Worm (Caenorhabditis elegans) whole organism, late embryonic: ENCODE results near the gene F52E10.2.

ENCODE experiments used
- C08G9.2 ChIP-seq: sonication (generic microtip); optimal IDR thresholded peaks from 2 replicates; lab custom pipeline; 2016; ENCODE audit warnings: mild to moderate bottlenecking, missing genetic modification characterization, moderate library complexity, missing compliant biosample characterization
- F13H6.1 ChIP-seq: sonication (generic microtip); optimal IDR thresholded peaks from 2 replicates; lab custom pipeline; 2016; ENCODE audit warnings: missing genetic modification characterization, missing compliant biosample characterization
- K02D7.2 ChIP-seq: sonication (generic microtip); optimal IDR thresholded peaks from 2 replicates; lab custom pipeline; 2017; ENCODE audit warnings: mild to moderate bottlenecking, missing genetic modification characterization, missing compliant biosample characterization
- K09A11.1 ChIP-seq: sonication (generic microtip); optimal IDR thresholded peaks from 2 replicates; lab custom pipeline; 2017; ENCODE audit warnings: antibody characterized with exemption, mild to moderate bottlenecking, missing genetic modification characterization, missing compliant biosample characterization; ENCODE audit not compliant: insufficient read depth
- T23F11.4 ChIP-seq: fragments of 200-800 bp; sonication (Bioruptor generic); optimal IDR thresholded peaks from 2 replicates; lab custom pipeline; 2018; ENCODE audit warnings: mild to moderate bottlenecking, missing genetic modification characterization, missing compliant biosample characterization
- ama-1 ChIP-seq: fragments of 150-350 bp; optimal IDR thresholded peaks from 2 replicates; lab custom pipeline; 2014
- ceh-14 ChIP-seq: sonication (generic microtip); optimal IDR thresholded peaks from 2 replicates; lab custom pipeline; 2016; ENCODE audit warnings: missing genotype, missing genetic modification characterization, missing compliant biosample characterization
- ceh-18 ChIP-seq: sonication (generic microtip); optimal IDR thresholded peaks from 2 replicates; lab custom pipeline; 2016; ENCODE audit warnings: missing genetic modification characterization, missing compliant biosample characterization
- ceh-19 ChIP-seq: fragments of 200-800 bp; sonication (Bioruptor generic); optimal IDR thresholded peaks from 2 replicates; lab custom pipeline; 2018; ENCODE audit warnings: mild to moderate bottlenecking, missing genetic modification characterization, missing compliant biosample characterization
- ceh-2 ChIP-seq: sonication (generic microtip); optimal IDR thresholded peaks from 2 replicates; lab custom pipeline; 2016; ENCODE audit warnings: missing genotype, missing genetic modification characterization, missing compliant biosample characterization
- ceh-22 ChIP-seq: sonication (generic microtip); optimal IDR thresholded peaks from 2 replicates; lab custom pipeline; 2017; ENCODE audit warnings: missing biosample characterization, missing genetic modification characterization
- ceh-24 ChIP-seq: sonication (generic microtip); optimal IDR thresholded peaks from 2 replicates; lab custom pipeline; 2016; ENCODE audit warnings: mild to moderate bottlenecking, missing genetic modification characterization, missing compliant biosample characterization
- ceh-30 ChIP-seq: fragments of 150-350 bp; optimal IDR thresholded peaks from 2 replicates; lab custom pipeline; 2014; ENCODE audit warnings: missing biosample characterization, missing genetic modification characterization
- ceh-31 ChIP-seq: sonication (generic microtip); optimal IDR thresholded peaks from 2 replicates; lab custom pipeline; 2016; ENCODE audit warnings: missing genetic modification characterization, missing compliant biosample characterization
- ceh-45 ChIP-seq: fragments of 200-800 bp; sonication (Bioruptor generic); IDR thresholded peaks from 2 replicates; pipeline ENCODE4 v1.3.6; 2022; ENCODE audit warnings: missing genetic modification reagents, missing genetic modification characterization, missing compliant biosample characterization
- che-1 ChIP-seq: sonication (generic microtip); optimal IDR thresholded peaks from 2 replicates; lab custom pipeline; 2016; ENCODE audit warnings: mild to moderate bottlenecking, missing genetic modification characterization, missing compliant biosample characterization
- dmd-4 ChIP-seq: sonication (generic microtip); optimal IDR thresholded peaks from 2 replicates; lab custom pipeline; 2016; ENCODE audit warnings: borderline replicate concordance, missing genetic modification characterization, missing compliant biosample characterization
- dve-1 ChIP-seq: sonication (generic microtip); optimal IDR thresholded peaks from 2 replicates; lab custom pipeline; 2017; ENCODE audit warnings: antibody characterized with exemption, mild to moderate bottlenecking, missing genetic modification characterization, missing compliant biosample characterization
- elt-2 ChIP-seq: sonication (generic microtip); optimal IDR thresholded peaks from 2 replicates; lab custom pipeline; 2016; ENCODE audit warnings: missing genetic modification reagents, missing genetic modification characterization, missing compliant biosample characterization
- ets-4 ChIP-seq: sonication (generic microtip); optimal IDR thresholded peaks from 2 replicates; lab custom pipeline; 2016; ENCODE audit warnings: missing genetic modification characterization, missing compliant biosample characterization
- eyg-1 ChIP-seq: sonication (generic microtip); optimal IDR thresholded peaks from 2 replicates; lab custom pipeline; 2016; ENCODE audit warnings: missing genotype, missing genetic modification characterization, missing compliant biosample characterization
- fkh-10 ChIP-seq: fragments of 150-350 bp; optimal IDR thresholded peaks from 2 replicates; lab custom pipeline; 2014; ENCODE audit warnings: missing biosample characterization, missing genetic modification reagents, missing genetic modification characterization
- fkh-6 ChIP-seq: sonication (generic microtip); optimal IDR thresholded peaks from 2 replicates; lab custom pipeline; 2016; ENCODE audit warnings: missing genetic modification characterization, missing compliant biosample characterization
- gmeb-2 ChIP-seq: sonication (generic microtip); optimal IDR thresholded peaks from 2 replicates; lab custom pipeline; 2016; ENCODE audit warnings: missing genetic modification characterization, inconsistent platforms, missing compliant biosample characterization
- hlh-13 ChIP-seq: fragments of 200-800 bp; sonication (Bioruptor generic); optimal IDR thresholded peaks from 2 replicates; lab custom pipeline; 2018; ENCODE audit warnings: mild to moderate bottlenecking, missing genetic modification characterization, missing compliant biosample characterization
- hlh-15 ChIP-seq: sonication (generic microtip); optimal IDR thresholded peaks from 2 replicates; lab custom pipeline; 2016; ENCODE audit warnings: missing genetic modification characterization, missing compliant biosample characterization
- hlh-6 ChIP-seq: sonication (generic microtip); optimal IDR thresholded peaks from 2 replicates; lab custom pipeline; 2016; ENCODE audit warnings: missing genotype, missing genetic modification characterization, missing compliant biosample characterization
- lim-6 ChIP-seq: sonication (generic microtip); optimal IDR thresholded peaks from 2 replicates; lab custom pipeline; 2016; ENCODE audit warnings: missing genetic modification characterization, missing compliant biosample characterization
- lin-11 ChIP-seq: fragments of 200-800 bp; sonication (Bioruptor generic); optimal IDR thresholded peaks from 2 replicates; lab custom pipeline; 2018; ENCODE audit warnings: mild to moderate bottlenecking, missing genetic modification characterization, missing compliant biosample characterization
- madf-2 ChIP-seq: sonication (generic microtip); optimal IDR thresholded peaks from 2 replicates; lab custom pipeline; 2017; ENCODE audit warnings: missing genetic modification characterization, missing compliant biosample characterization
- mec-3 ChIP-seq: sonication (generic microtip); optimal IDR thresholded peaks from 2 replicates; lab custom pipeline; 2016; ENCODE audit warnings: borderline replicate concordance, missing genetic modification characterization, missing compliant biosample characterization
- nfya-1 ChIP-seq: sonication (generic microtip); optimal IDR thresholded peaks from 2 replicates; lab custom pipeline; 2017; ENCODE audit warnings: missing genetic modification characterization, mild to moderate bottlenecking, missing compliant biosample characterization, antibody characterized with exemption, moderate library complexity
- nhr-11 ChIP-seq: fragments of 150-350 bp; optimal IDR thresholded peaks from 2 replicates; lab custom pipeline; 2014; ENCODE audit warnings: missing biosample characterization, missing genetic modification characterization
- nhr-232 ChIP-seq: sonication (generic microtip); optimal IDR thresholded peaks from 2 replicates; lab custom pipeline; 2016; ENCODE audit warnings: missing genetic modification characterization, missing compliant biosample characterization
- npax-4 ChIP-seq: sonication (generic microtip); optimal IDR thresholded peaks from 2 replicates; lab custom pipeline; 2016; ENCODE audit warnings: missing genetic modification characterization, missing compliant biosample characterization
- odd-2 ChIP-seq: sonication (generic microtip); optimal IDR thresholded peaks from 2 replicates; lab custom pipeline; 2017; ENCODE audit warnings: antibody characterized with exemption, mild to moderate bottlenecking, missing genetic modification characterization, missing compliant biosample characterization
- pat-9 ChIP-seq: fragments of 200-800 bp; sonication (Bioruptor generic); optimal IDR thresholded peaks from 2 replicates; lab custom pipeline; 2018; ENCODE audit warnings: mild to moderate bottlenecking, missing genetic modification characterization, moderate library complexity, missing compliant biosample characterization
- pax-1 ChIP-seq: fragments of 150-350 bp; optimal IDR thresholded peaks from 2 replicates; lab custom pipeline; 2014; ENCODE audit warnings: missing biosample characterization, missing genetic modification characterization
- pha-4 ChIP-seq: fragments of 150-350 bp; optimal IDR thresholded peaks from 2 replicates; lab custom pipeline; 2018; ENCODE audit warnings: missing biosample characterization, missing genetic modification reagents, missing genetic modification characterization
- pqm-1 ChIP-seq: sonication (generic microtip); optimal IDR thresholded peaks from 2 replicates; lab custom pipeline; 2016; ENCODE audit warnings: missing genetic modification characterization, missing compliant biosample characterization
- pros-1 ChIP-seq: fragments of 150-350 bp; optimal IDR thresholded peaks from 2 replicates; lab custom pipeline; 2014; ENCODE audit warnings: missing biosample characterization, missing genetic modification reagents, missing genetic modification characterization
- ref-2 ChIP-seq: sonication (generic microtip); optimal IDR thresholded peaks from 2 replicates; lab custom pipeline; 2016; ENCODE audit warnings: missing genetic modification characterization, missing compliant biosample characterization
- sdc-2 ChIP-seq: sonication (generic microtip); optimal IDR thresholded peaks from 2 replicates; lab custom pipeline; 2016; ENCODE audit warnings: missing genotype, missing genetic modification characterization, missing compliant biosample characterization
- sox-2 ChIP-seq: fragments of 200-800 bp; sonication (Bioruptor generic); IDR thresholded peaks from 2 replicates; pipeline ENCODE4 v1.3.6; 2022; ENCODE audit warnings: missing genetic modification reagents, missing genetic modification characterization, missing compliant biosample characterization
- sox-4 ChIP-seq: sonication (generic microtip); optimal IDR thresholded peaks from 2 replicates; lab custom pipeline; 2017; ENCODE audit warnings: mild to moderate bottlenecking, missing genetic modification characterization, inconsistent platforms, missing compliant biosample characterization
- syd-9 ChIP-seq: sonication (generic microtip); optimal IDR thresholded peaks from 2 replicates; lab custom pipeline; 2016; ENCODE audit warnings: mild to moderate bottlenecking, missing genetic modification characterization, moderate library complexity, missing compliant biosample characterization
- ttx-3 ChIP-seq: sonication (generic microtip); optimal IDR thresholded peaks from 2 replicates; lab custom pipeline; 2016; ENCODE audit warnings: missing genetic modification reagents, missing genetic modification characterization, missing compliant biosample characterization
- unc-3 ChIP-seq, 2 experiments: fragments of 200-800 bp in 1 of 2; sonication (Bioruptor generic) in 1 of 2; sonication (generic microtip) in 1 of 2; conservative IDR thresholded peaks in 1 of 2; optimal IDR thresholded peaks in 1 of 2; 2 replicates each; pipeline versions ENCODE4 v1.3.6 to Lab custom; 2016 to 2022; ENCODE audit warnings: missing compliant biosample characterization in 2 of 2, missing genetic modification characterization in 2 of 2, missing genetic modification reagents in 1 of 2
- unc-42 ChIP-seq: sonication (generic microtip); optimal IDR thresholded peaks from 2 replicates; lab custom pipeline; 2016; ENCODE audit warnings: missing genotype, missing genetic modification characterization, missing compliant biosample characterization
- zip-5 ChIP-seq: sonication (generic microtip); optimal IDR thresholded peaks from 2 replicates; lab custom pipeline; 2016; ENCODE audit warnings: missing genetic modification characterization, missing compliant biosample characterization
- ztf-16 ChIP-seq: sonication (generic microtip); optimal IDR thresholded peaks from 2 replicates; lab custom pipeline; 2017; ENCODE audit warnings: missing genetic modification characterization, missing compliant biosample characterization

F52E10.2 gene

DNA sequence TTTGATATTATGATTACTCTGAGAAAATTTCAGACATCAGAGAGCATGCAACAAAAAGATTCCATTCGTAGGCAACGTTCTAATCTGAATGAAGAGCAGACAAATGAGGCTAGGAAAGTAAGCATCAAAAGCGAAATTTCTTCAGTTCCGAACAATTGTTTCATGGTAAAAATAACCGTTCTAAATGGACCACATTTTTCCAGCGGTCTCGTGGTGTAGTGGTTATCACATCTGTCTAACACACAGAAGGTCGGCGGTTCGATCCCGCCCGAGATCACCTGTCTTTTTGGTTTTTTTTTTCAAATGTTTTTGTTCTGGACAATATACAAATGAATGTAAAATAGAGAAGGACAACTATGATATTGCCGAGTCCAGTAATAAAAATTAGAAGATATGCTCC, 16.9 kb upstream of the F52E10.2 start, which contains the start of gene twk-21:
Gene twk-21, plus strand, starts transcription at position 34 of the 400 bp plus-strand sequence.
- TF ChIP-seq pqm-1 (tag; lab: Kevin White, UChicago), result no peak
- TF ChIP-seq ref-2, result no peak
- TF ChIP-seq madf-2 (tag; lab: Kevin White, UChicago), result no peak
- TF ChIP-seq nhr-11, result no peak
- no peak for TF ChIP-seq C08G9.2 (tag; lab: Kevin White, UChicago)

DNA sequence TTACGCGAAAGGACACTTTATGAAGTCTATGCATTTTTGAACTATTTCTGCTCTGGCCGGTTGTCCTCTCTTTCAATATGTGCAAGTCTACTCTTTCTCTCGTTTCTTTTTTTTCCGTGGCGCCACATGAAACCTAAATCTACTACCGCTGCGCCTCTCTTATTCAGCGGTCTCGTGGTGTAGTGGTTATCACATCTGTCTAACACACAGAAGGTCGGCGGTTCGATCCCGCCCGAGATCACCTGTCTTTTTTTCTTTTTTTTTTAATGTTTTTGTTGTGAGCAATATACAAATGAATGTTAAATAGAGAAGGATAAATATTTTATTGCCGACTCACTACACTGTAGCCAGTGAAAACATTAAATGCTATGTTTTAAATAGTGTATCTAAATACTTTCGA, 15.2 kb upstream of the F52E10.2 start:
- no peak for TF ChIP-seq T23F11.4
- TF ChIP-seq npax-4 (tag; lab: Kevin White, UChicago), result peak; percentile 24
- no peak for TF ChIP-seq nhr-232 (tag; lab: Kevin White, UChicago)
- TF ChIP-seq gmeb-2 (tag; lab: Kevin White, UChicago), result peak; percentile 26
- TF ChIP-seq mec-3 (tag; lab: Kevin White, UChicago), result no peak
- no peak for TF ChIP-seq ama-1 (lab: Kevin White, UChicago)
- no peak for TF ChIP-seq ttx-3 (tag; lab: Kevin White, UChicago)
- no peak for TF ChIP-seq ceh-22 (tag; lab: Kevin White, UChicago)
- peak; percentile 24 for TF ChIP-seq elt-2 (tag; lab: Kevin White, UChicago)
- peak; percentile 21 for TF ChIP-seq ceh-14
- no peak for TF ChIP-seq pax-1 (tag; lab: Kevin White, UChicago)
- TF ChIP-seq nfya-1 (tag; lab: Kevin White, UChicago), result peak; percentile 29
- TF ChIP-seq K09A11.1 (tag; lab: Kevin White, UChicago), result no peak
- TF ChIP-seq fkh-6 (tag; lab: Kevin White, UChicago), result no peak
- peak; percentile 16 for TF ChIP-seq ets-4 (tag; lab: Kevin White, UChicago)
- no peak for TF ChIP-seq F13H6.1
- TF ChIP-seq eyg-1 (tag; lab: Kevin White, UChicago), result no peak
- TF ChIP-seq lin-11 (tag; lab: Kevin White, UChicago), result peak; percentile 8
- no peak for TF ChIP-seq odd-2 (tag; lab: Kevin White, UChicago)
- peak; percentile 24 for TF ChIP-seq unc-42
- TF ChIP-seq madf-2 (tag; lab: Kevin White, UChicago), result no peak
- peak; percentile 59 for TF ChIP-seq ceh-18 (tag; lab: Kevin White, UChicago)
- no peak for TF ChIP-seq hlh-13
- TF ChIP-seq dve-1 (tag; lab: Kevin White, UChicago), result no peak
- TF ChIP-seq che-1 (tag; lab: Kevin White, UChicago), result peak; percentile 37
- TF ChIP-seq dmd-4 (tag; lab: Kevin White, UChicago), result no peak
- no peak for TF ChIP-seq ceh-2
- TF ChIP-seq sdc-2 (tag; lab: Kevin White, UChicago), result peak; percentile 87
- no peak for TF ChIP-seq ceh-45
- no peak for TF ChIP-seq pat-9 (tag; lab: Kevin White, UChicago)
- TF ChIP-seq ref-2, result no peak
- peak; percentile 14 for TF ChIP-seq sox-4 (tag; lab: Kevin White, UChicago)
- no peak for TF ChIP-seq sox-2 (GFP tag; lab: Robert Waterston, UW)
- no peak for TF ChIP-seq hlh-6 (tag; lab: Kevin White, UChicago)
- TF ChIP-seq syd-9 (tag; lab: Kevin White, UChicago), result no peak
- TF ChIP-seq unc-3 (GFP tag; conservative IDR thresholded peaks at IDR 0.05; lab: Robert Waterston, UW), result no peak
- TF ChIP-seq unc-3 (tag; optimal IDR thresholded peaks at IDR 0.05; lab: Kevin White, UChicago), result no peak
- TF ChIP-seq ceh-31 (tag; lab: Kevin White, UChicago), result no peak
- TF ChIP-seq hlh-15, result peak; percentile 22
- no peak for TF ChIP-seq ceh-30 (tag; lab: Kevin White, UChicago)
- no peak for TF ChIP-seq pha-4 (tag; lab: Kevin White, UChicago)
- TF ChIP-seq lim-6 (tag; lab: Kevin White, UChicago), result no peak
- TF ChIP-seq ztf-16 (tag; lab: Kevin White, UChicago), result peak; percentile 3
- TF ChIP-seq ceh-24 (tag; lab: Kevin White, UChicago), result no peak
- no peak for TF ChIP-seq fkh-10
- TF ChIP-seq pros-1 (tag; lab: Kevin White, UChicago), result no peak
- TF ChIP-seq zip-5, result no peak
- peak; percentile 17 for TF ChIP-seq C08G9.2 (tag; lab: Kevin White, UChicago)
- TF ChIP-seq K02D7.2, result no peak
- TF ChIP-seq ceh-19 (GFP tag; lab: Kevin White, UChicago), result no peak
